Worm (Caenorhabditis elegans) whole organism, L1 larva: Measurements from ENCODE around the gene F44E7.5.

Experiments
- C04F5.9 ChIP-seq: sonication (generic microtip); optimal IDR thresholded peaks from 2 replicates; lab custom pipeline; 2016; ENCODE audit warnings: missing genetic modification characterization, missing compliant biosample characterization
- C16A3.4 ChIP-seq: fragments of 150-350 bp; optimal IDR thresholded peaks from 2 replicates; lab custom pipeline; 2014; ENCODE audit warnings: missing biosample characterization, missing genetic modification characterization
- C34B4.2 ChIP-seq: sonication (generic microtip); optimal IDR thresholded peaks from 2 replicates; lab custom pipeline; 2017; ENCODE audit warnings: mild to moderate bottlenecking, missing genetic modification characterization, missing compliant biosample characterization
- alr-1 ChIP-seq: fragments of 200-800 bp; sonication (Bioruptor generic); optimal IDR thresholded peaks from 2 replicates; lab custom pipeline; 2018; ENCODE audit warnings: borderline replicate concordance, mild to moderate bottlenecking, missing genetic modification characterization, missing compliant biosample characterization
- ama-1 ChIP-seq: fragments of 150-350 bp; optimal IDR thresholded peaks from 2 replicates; lab custom pipeline; 2014
- blmp-1 ChIP-seq: fragments of 150-350 bp; optimal IDR thresholded peaks from 2 replicates; lab custom pipeline; 2014; ENCODE audit warnings: missing biosample characterization, missing genetic modification characterization
- ceh-63 ChIP-seq: fragments of 200-800 bp; sonication (Bioruptor generic); optimal IDR thresholded peaks from 2 replicates; lab custom pipeline; 2018; ENCODE audit warnings: mild to moderate bottlenecking, missing genetic modification characterization, missing compliant biosample characterization
- ceh-88 ChIP-seq: fragments of 200-800 bp; sonication (Bioruptor generic); IDR thresholded peaks from 2 replicates; pipeline ENCODE4 v1.3.6; 2022; ENCODE audit warnings: missing genetic modification characterization, missing compliant biosample characterization
- dpl-1 ChIP-seq, 3 experiments: fragments of 150-350 bp in 2 of 3; sonication (generic microtip) in 1 of 3; optimal IDR thresholded peaks; 2 replicates each; lab custom pipeline; 2014 to 2017; ENCODE audit warnings: missing biosample characterization in 3 of 3, missing genetic modification characterization in 3 of 3, missing genetic modification reagents in 3 of 3
- efl-1 ChIP-seq, 4 experiments: fragments of 150-350 bp; optimal IDR thresholded peaks in 3 of 4; peaks in 1 of 4; 1 replicate in 1 of 4; 2 replicates in 3 of 4; lab custom pipeline; 2014; ENCODE audit warnings: missing biosample characterization in 2 of 4, missing genetic modification characterization in 2 of 4, missing genetic modification reagents in 2 of 4
- efl-3 ChIP-seq: fragments of 200-800 bp; sonication (Bioruptor generic); optimal IDR thresholded peaks from 2 replicates; lab custom pipeline; 2018; ENCODE audit warnings: mild to moderate bottlenecking, missing genetic modification characterization, missing compliant biosample characterization
- elt-2 ChIP-seq: sonication (generic microtip); optimal IDR thresholded peaks from 2 replicates; lab custom pipeline; 2016; ENCODE audit warnings: missing genetic modification characterization, mild to moderate bottlenecking, inconsistent platforms, missing compliant biosample characterization, missing genetic modification reagents
- elt-3 ChIP-seq, 6 experiments: fragments of 150-350 bp in 1 of 6; sonication (generic microtip); optimal IDR thresholded peaks; 2 replicates each; lab custom pipeline; 2017 to 2018; ENCODE audit warnings: missing biosample characterization in 6 of 6, missing genetic modification characterization in 6 of 6, inconsistent platforms in 1 of 6
- fkh-8 ChIP-seq: sonication (generic microtip); optimal IDR thresholded peaks from 2 replicates; lab custom pipeline; 2016; ENCODE audit warnings: mild to moderate bottlenecking, missing genetic modification characterization, missing compliant biosample characterization
- hlh-4 ChIP-seq: sonication (generic microtip); optimal IDR thresholded peaks from 2 replicates; lab custom pipeline; 2016; ENCODE audit warnings: mild to moderate bottlenecking, missing genetic modification characterization, missing compliant biosample characterization
- irx-1 ChIP-seq: sonication (generic microtip); optimal IDR thresholded peaks from 2 replicates; lab custom pipeline; 2016; ENCODE audit warnings: missing genetic modification characterization, missing compliant biosample characterization
- jun-1 ChIP-seq: fragments of 150-350 bp; optimal IDR thresholded peaks from 2 replicates; lab custom pipeline; 2014; ENCODE audit warnings: missing biosample characterization, missing genetic modification reagents, missing genetic modification characterization
- lin-35 ChIP-seq, 2 experiments: fragments of 150-350 bp; optimal IDR thresholded peaks; 2 replicates each; lab custom pipeline; 2014; ENCODE audit warnings: missing biosample characterization in 2 of 2, missing genetic modification characterization in 2 of 2, missing genetic modification reagents in 2 of 2
- lir-3 ChIP-seq: sonication (generic microtip); optimal IDR thresholded peaks from 2 replicates; lab custom pipeline; 2016; ENCODE audit warnings: mild to moderate bottlenecking, missing genetic modification characterization, moderate library complexity, missing compliant biosample characterization; ENCODE audit not compliant: poor library complexity
- mef-2 ChIP-seq: fragments of 150-350 bp; optimal IDR thresholded peaks from 2 replicates; lab custom pipeline; 2014; ENCODE audit warnings: missing biosample characterization, missing genetic modification characterization
- nhr-19 ChIP-seq: fragments of 200-800 bp; sonication (Bioruptor generic); conservative IDR thresholded peaks from 2 replicates; pipeline ENCODE4 v1.3.6; 2022; ENCODE audit warnings: missing genetic modification characterization, missing compliant biosample characterization
- nhr-20 ChIP-seq: sonication (generic microtip); optimal IDR thresholded peaks from 2 replicates; lab custom pipeline; 2016; ENCODE audit warnings: mild to moderate bottlenecking, missing genetic modification characterization, missing compliant biosample characterization
- nhr-71 ChIP-seq: sonication (generic microtip); optimal IDR thresholded peaks from 2 replicates; lab custom pipeline; 2016; ENCODE audit warnings: mild to moderate bottlenecking, missing genetic modification characterization, moderate library complexity, missing compliant biosample characterization
- nhr-77 ChIP-seq: fragments of 150-350 bp; optimal IDR thresholded peaks from 2 replicates; lab custom pipeline; 2014; ENCODE audit warnings: missing biosample characterization, missing genetic modification characterization
- nhr-84 ChIP-seq: sonication (generic microtip); optimal IDR thresholded peaks from 2 replicates; lab custom pipeline; 2017; ENCODE audit warnings: missing biosample characterization, missing genetic modification characterization
- nhr-85 ChIP-seq: sonication (generic microtip); peaks from one replicate; lab custom pipeline; 2016; ENCODE audit warnings: missing genetic modification characterization, inconsistent platforms, missing compliant biosample characterization
- pag-3 ChIP-seq: sonication (generic microtip); optimal IDR thresholded peaks from 2 replicates; lab custom pipeline; 2017; ENCODE audit warnings: missing genetic modification characterization, mild to moderate bottlenecking, missing compliant biosample characterization, antibody characterized with exemption, borderline replicate concordance; ENCODE audit not compliant: insufficient read depth
- pax-3 ChIP-seq: fragments of 200-800 bp; sonication (Bioruptor generic); optimal IDR thresholded peaks from 2 replicates; lab custom pipeline; 2018; ENCODE audit warnings: mild to moderate bottlenecking, missing genetic modification characterization, moderate library complexity, missing compliant biosample characterization
- pqm-1 ChIP-seq: sonication (generic microtip); optimal IDR thresholded peaks from 3 replicates; lab custom pipeline; 2017; ENCODE audit warnings: missing biosample characterization, missing genetic modification characterization
- snpc-4 ChIP-seq: fragments of 150-350 bp; optimal IDR thresholded peaks from 2 replicates; lab custom pipeline; 2014; ENCODE audit warnings: missing biosample characterization, missing genetic modification characterization
- snu-23 ChIP-seq: sonication (generic microtip); optimal IDR thresholded peaks from 2 replicates; lab custom pipeline; 2016; ENCODE audit warnings: missing genetic modification characterization, missing compliant biosample characterization
- sup-37 ChIP-seq: fragments of 200-800 bp; sonication (Bioruptor generic); optimal IDR thresholded peaks from 2 replicates; lab custom pipeline; 2018; ENCODE audit warnings: mild to moderate bottlenecking, missing genetic modification characterization, missing compliant biosample characterization
- unc-62 ChIP-seq: fragments of 150-350 bp; optimal IDR thresholded peaks from 2 replicates; lab custom pipeline; 2014; ENCODE audit warnings: missing biosample characterization, missing genetic modification reagents, missing genetic modification characterization
- unc-86 ChIP-seq: sonication (generic microtip); optimal IDR thresholded peaks from 2 replicates; lab custom pipeline; 2016; ENCODE audit warnings: missing genetic modification characterization, missing compliant biosample characterization
- vab-15 ChIP-seq: sonication (generic microtip); optimal IDR thresholded peaks from 2 replicates; lab custom pipeline; 2017; ENCODE audit warnings: missing genotype, mild to moderate bottlenecking, missing genetic modification characterization, missing compliant biosample characterization
- xbp-1 ChIP-seq: sonication (generic microtip); optimal IDR thresholded peaks from 2 replicates; lab custom pipeline; 2016; ENCODE audit warnings: missing genetic modification characterization, missing compliant biosample characterization
- zip-4 ChIP-seq: fragments of 200-800 bp; sonication (Bioruptor generic); optimal IDR thresholded peaks from 2 replicates; lab custom pipeline; 2018; ENCODE audit warnings: mild to moderate bottlenecking, missing genetic modification characterization, moderate library complexity, missing compliant biosample characterization
- ztf-11 ChIP-seq, 2 experiments: sonication (generic microtip); optimal IDR thresholded peaks; 2 replicates each; lab custom pipeline; 2016 to 2017; ENCODE audit warnings: missing genetic modification characterization in 2 of 2, missing biosample characterization in 1 of 2, missing compliant biosample characterization in 1 of 2
- ztf-4 ChIP-seq: fragments of 150-350 bp; optimal IDR thresholded peaks from 2 replicates; lab custom pipeline; 2014; ENCODE audit warnings: missing biosample characterization, missing genetic modification characterization

The F44E7.5 gene

DNA sequence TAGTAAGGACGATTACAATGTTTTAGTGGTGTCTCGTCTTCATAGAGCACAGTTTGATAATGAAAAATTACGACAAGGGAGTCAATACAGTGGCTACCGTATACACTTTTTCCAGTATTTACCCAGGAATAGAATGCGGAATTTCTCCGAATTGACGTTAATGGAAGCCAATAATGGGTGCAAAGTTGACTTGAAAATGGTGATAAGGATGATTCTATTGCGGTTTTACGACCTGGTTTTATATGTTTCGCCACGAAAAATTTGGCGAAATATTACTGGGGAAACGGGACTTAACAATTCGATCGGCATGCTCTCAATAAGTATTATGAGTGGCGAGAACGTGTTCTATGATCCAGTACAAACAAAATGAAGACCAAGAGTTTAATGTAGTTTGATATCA lies 39.2 kb upstream of the F44E7.5 start:
- TF ChIP-seq pqm-1, result peak; percentile 22
- no peak for TF ChIP-seq unc-86 (tag; lab: Kevin White, UChicago)
- peak; percentile 56 for TF ChIP-seq elt-2 (tag; lab: Kevin White, UChicago)
- TF ChIP-seq xbp-1 (tag; lab: Kevin White, UChicago), result no peak

DNA sequence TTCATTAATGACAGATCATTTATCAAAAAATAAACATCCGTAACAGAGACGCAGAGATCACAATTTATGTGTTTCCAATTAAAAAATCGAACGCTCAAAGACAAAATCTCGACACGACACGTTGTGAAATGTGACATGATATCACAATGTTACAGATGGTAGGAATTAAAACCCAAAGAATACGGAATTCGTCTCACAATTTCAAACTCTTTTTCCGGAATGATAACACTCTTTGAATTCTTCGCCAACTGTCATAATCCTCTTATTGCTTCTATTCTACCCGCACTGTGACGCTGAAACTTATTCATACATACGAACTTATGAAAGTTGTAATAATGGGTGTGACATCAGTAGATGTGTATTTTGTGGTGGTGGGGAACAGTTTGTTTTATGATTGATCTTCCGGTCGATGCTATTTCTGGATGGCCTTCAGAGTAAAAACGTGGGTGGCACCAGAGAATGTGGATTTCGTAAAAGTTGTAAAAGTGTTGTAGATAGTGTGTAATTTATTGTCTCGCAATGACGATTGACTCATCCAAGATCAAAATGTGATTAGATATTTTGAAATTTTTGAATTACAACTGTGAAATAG lies 35.8 kb upstream of the F44E7.5 start:
- TF ChIP-seq lir-3 (tag; lab: Kevin White, UChicago), result no peak
- peak; percentile 64 for TF ChIP-seq elt-2 (tag; lab: Kevin White, UChicago)
- peak in 1 of 2 experiments; percentile 3 for TF ChIP-seq lin-35 (GFP tag; optimal IDR thresholded peaks at IDR 0.05; lab: Kevin White, UChicago)
- TF ChIP-seq elt-3 (tag; optimal IDR thresholded peaks at IDR 0.05; lab: Kevin White, UChicago), result no peak
- TF ChIP-seq, all 84 proteins: peak for 2

DNA sequence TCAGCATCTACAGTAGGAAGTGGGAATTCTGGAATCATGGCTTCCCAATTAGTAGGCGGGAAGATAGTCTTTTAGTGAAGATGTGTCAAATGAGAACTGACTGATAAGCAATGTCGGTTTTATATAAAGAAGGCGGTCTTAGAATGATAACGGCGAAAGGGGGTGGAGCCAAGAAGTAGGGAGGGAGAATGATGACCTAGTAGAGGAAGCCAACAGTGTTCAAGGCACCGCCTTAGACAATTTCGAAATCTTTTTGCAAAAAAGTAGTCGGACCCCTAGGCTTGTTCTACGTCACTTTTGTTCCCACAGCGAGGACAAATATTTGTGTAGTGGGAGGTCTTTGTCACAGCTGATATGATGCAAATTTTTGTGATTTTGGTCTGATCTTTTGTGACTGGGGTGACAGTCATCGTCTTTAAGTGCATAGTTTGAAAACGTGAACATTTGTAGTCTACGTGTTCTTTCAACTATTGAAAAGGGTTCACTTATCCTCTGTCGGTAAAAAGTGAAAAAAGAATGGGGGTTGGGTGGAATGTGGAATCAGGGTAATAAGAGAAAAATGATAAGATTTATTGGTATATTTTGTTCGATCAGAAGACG lies 32.4 kb upstream of the F44E7.5 start, which contains the start of gene ZC250.4:
ZC250.4 (minus strand) TSS at position 78 of the 600 bp plus-strand sequence.
- TF ChIP-seq alr-1 (tag; lab: Kevin White, UChicago) (no peak), pag-3 (no peak), ama-1 (lab: Kevin White, UChicago) (no peak), nhr-84 (no peak), lir-3 (tag; lab: Kevin White, UChicago) (no peak), nhr-85 (tag; lab: Kevin White, UChicago) (peak; percentile 48), pqm-1 (peak; percentile 8), blmp-1 (tag; lab: Kevin White, UChicago) (peak; percentile 6), vab-15 (tag; lab: Kevin White, UChicago) (no peak), elt-2 (tag; lab: Kevin White, UChicago) (peak; percentile 7), efl-1 (optimal IDR thresholded peaks at IDR 0.05; lab: Kevin White, UChicago) (no peak), efl-1 (GFP tag; optimal IDR thresholded peaks at IDR 0.05 in 1 of 2; lab: Kevin White, UChicago) (no peak), sup-37 (GFP tag; lab: Kevin White, UChicago) (no peak)

DNA sequence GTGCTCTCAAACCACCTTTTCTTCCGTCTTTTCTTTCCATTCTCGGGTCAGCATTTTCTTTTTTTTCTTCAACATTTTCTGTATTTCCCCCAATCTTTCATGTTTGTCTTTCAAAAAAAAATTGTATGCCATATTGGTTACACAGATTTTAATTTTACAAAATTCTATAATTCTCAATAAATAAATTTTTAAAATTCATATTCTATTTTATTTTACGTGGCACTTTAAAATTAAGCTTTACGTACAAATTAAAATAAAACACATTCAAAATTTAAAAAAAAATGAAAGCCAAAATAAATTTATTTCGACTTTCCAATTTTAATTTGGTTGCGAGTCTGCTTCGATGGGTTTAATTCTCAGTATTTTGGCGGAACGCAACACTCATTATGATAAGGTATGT lies 24.7 kb upstream of the F44E7.5 start, which contains the start of gene ZC250.5:
ZC250.5 (plus strand) TSS at position 301 of the 400 bp plus-strand sequence.
- TF ChIP-seq nhr-77 (tag; lab: Kevin White, UChicago) (no peak), C16A3.4 (tag; lab: Kevin White, UChicago) (no peak), ceh-88 (no peak), zip-4 (no peak), efl-1 (optimal IDR thresholded peaks at IDR 0.05; lab: Kevin White, UChicago) (no peak), efl-1 (GFP tag; optimal IDR thresholded peaks at IDR 0.05 in 1 of 2; lab: Kevin White, UChicago) (no peak), C04F5.9 (tag; lab: Kevin White, UChicago) (no peak), efl-3 (GFP tag; lab: Kevin White, UChicago) (no peak)

DNA sequence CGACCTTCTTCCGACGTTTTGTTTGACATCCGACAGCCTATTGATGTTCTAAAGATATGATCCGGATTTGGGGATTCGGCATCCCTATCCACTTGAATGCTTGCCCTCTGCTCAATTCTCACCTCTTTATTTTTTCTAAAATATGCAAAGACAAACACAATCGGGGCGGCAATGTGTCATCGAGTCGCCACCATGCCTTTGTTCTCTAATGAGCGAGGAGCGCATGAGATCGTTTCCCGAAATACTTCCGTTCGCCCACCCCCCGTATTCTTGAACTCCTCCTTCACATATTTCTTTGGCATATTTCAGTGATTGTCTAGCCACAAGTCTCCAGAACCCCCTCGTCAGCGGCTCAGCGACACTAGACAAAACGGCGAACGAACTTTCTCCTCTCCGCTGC lies 18.7 kb upstream of the F44E7.5 start, which contains the start of gene cyn-17:
cyn-17 (plus strand) TSS at position 301 of the 400 bp plus-strand sequence.
- TF ChIP-seq dpl-1 (GFP tag; optimal IDR thresholded peaks at IDR 0.05; lab: Kevin White, UChicago) (no peak), snpc-4 (no peak), snu-23 (GFP tag; lab: Kevin White, UChicago) (no peak), hlh-4 (tag; lab: Kevin White, UChicago) (no peak), jun-1 (no peak), ztf-4 (tag; lab: Kevin White, UChicago) (no peak), efl-1 (optimal IDR thresholded peaks at IDR 0.05; lab: Kevin White, UChicago) (no peak), efl-1 (GFP tag; optimal IDR thresholded peaks at IDR 0.05 in 1 of 2; lab: Kevin White, UChicago) (peak in 1 of 2 experiments; percentile 89)
- TF ChIP-seq, all 84 proteins: peak for 1

DNA sequence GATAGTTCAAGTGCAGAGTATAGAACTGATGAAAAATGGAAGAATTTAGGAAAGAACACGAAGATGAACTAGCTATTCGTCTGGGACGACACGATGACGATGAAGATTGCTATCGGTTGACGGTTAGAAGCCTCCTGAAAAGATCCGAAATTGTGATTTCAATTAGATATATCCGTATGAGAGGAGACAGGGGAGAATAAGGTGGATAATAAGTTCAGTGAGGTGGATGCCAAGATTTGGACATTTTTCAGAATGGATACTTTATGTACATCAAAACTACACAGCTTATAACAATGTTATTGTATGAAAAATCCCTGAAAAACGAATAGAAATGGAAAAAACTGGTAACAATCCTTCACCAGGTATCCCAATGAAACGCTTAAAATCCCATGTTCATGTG lies 17.4 kb upstream of the F44E7.5 start, which contains the start of gene nstp-3:
nstp-3 (minus strand) TSS at position 101 of the 400 bp plus-strand sequence.
- no peak for TF ChIP-seq C04F5.9 (tag; lab: Kevin White, UChicago)
- TF ChIP-seq snpc-4, result no peak
- no peak for TF ChIP-seq ztf-11 (tag; optimal IDR thresholded peaks at IDR 0.05; lab: Kevin White, UChicago)
- no peak for TF ChIP-seq ceh-63 (GFP tag; lab: Kevin White, UChicago)
- TF ChIP-seq nhr-20 (tag; lab: Kevin White, UChicago), result no peak
- no peak for TF ChIP-seq mef-2 (tag; lab: Kevin White, UChicago)
- TF ChIP-seq C34B4.2, result no peak
- no peak for TF ChIP-seq elt-2 (tag; lab: Kevin White, UChicago)
- TF ChIP-seq nhr-19, result no peak
- no peak for TF ChIP-seq xbp-1 (tag; lab: Kevin White, UChicago)
- TF ChIP-seq elt-3 (tag; optimal IDR thresholded peaks at IDR 0.05; lab: Kevin White, UChicago), result no peak
- TF ChIP-seq pax-3 (tag; lab: Kevin White, UChicago), result no peak
- no peak for TF ChIP-seq nhr-84
- TF ChIP-seq unc-62 (GFP tag; lab: Kevin White, UChicago), result no peak
- no peak for TF ChIP-seq efl-3 (GFP tag; lab: Kevin White, UChicago)
- no peak for TF ChIP-seq irx-1 (tag; lab: Kevin White, UChicago)
- TF ChIP-seq nhr-71, result no peak
- TF ChIP-seq fkh-8, result no peak
